Worm (Caenorhabditis elegans): ENCODE results near the gene C41H7.9.

Gene C41H7.9

DNA sequence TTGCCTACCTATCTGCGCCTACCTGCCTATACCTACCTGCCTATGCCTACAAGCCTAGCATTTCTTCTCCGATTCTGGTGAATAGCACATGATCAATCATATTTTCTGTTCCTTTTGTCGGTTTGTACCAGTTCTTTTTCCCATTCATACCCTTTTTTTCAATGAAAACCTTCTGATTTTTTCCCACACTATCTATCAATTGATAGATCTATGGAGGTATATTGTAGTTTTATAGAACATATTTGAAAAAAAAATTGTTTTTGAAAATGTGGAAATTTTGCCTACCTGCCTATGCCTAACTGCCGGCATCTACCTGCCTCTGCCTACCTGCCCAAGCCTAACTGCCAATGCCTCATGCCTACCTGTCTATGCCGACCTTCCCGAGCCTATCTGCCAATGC, 48.4 kb downstream of the C41H7.9 start:
- no peak for TF ChIP-seq ceh-2 (tag; optimal IDR thresholded peaks at IDR 0.05)
- TF ChIP-seq K02D7.2 (tag; optimal IDR thresholded peaks at IDR 0.05): no peak
- TF ChIP-seq dve-1 (tag; optimal IDR thresholded peaks at IDR 0.05): no peak
- TF ChIP-seq ttx-3 (tag; optimal IDR thresholded peaks at IDR 0.05): no peak
- no peak for TF ChIP-seq syd-9 (tag; optimal IDR thresholded peaks at IDR 0.05)
- no peak for TF ChIP-seq pha-4 (tag; optimal IDR thresholded peaks at IDR 0.05)
- no peak for TF ChIP-seq pat-9 (tag; optimal IDR thresholded peaks at IDR 0.05)
- no peak for TF ChIP-seq pha-2 (tag; optimal IDR thresholded peaks at IDR 0.05)
- no peak for TF ChIP-seq ceh-19 (GFP tag; optimal IDR thresholded peaks at IDR 0.05)
- no peak for TF ChIP-seq unc-42 (tag; optimal IDR thresholded peaks at IDR 0.05)
- TF ChIP-seq dmd-4 (tag; optimal IDR thresholded peaks at IDR 0.05; ENCODE audit: borderline replicate concordance): no peak
- TF ChIP-seq nfya-1 (tag; optimal IDR thresholded peaks at IDR 0.05): no peak
- no peak for TF ChIP-seq fkh-10 (GFP tag; optimal IDR thresholded peaks at IDR 0.05)
- no peak for TF ChIP-seq sox-4 (tag; optimal IDR thresholded peaks at IDR 0.05)
- TF ChIP-seq hlh-15 (tag; optimal IDR thresholded peaks at IDR 0.05): no peak

DNA sequence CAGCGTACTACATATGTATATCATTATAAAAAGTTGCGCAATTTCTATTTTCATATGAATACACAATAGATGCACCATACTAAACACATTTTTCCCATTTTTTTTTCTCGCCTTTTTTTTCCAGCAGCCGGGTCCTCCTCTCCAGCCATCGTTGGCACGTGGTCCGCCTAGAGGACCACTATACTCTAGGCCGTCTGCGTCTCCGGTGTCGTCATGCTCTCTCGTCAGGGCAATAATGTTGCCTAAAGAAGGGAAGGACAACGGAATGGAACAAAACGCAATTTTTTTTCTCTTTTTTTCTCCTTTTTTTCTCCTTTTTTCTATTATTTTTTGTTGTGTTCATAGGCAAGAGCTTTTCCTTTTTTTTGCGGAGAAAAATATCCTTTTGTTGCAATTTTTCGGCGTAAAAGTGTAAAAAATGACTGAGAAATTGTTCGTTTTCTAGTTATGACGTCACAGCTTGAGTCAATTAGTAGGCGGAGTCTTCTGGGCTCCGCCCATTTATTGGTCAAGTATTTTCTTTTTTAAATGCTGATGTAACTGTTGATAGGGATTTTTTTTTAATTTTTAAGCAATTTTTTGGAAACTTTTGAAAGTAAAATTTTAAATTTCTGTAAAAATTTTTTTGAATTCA, 49.4 kb downstream of the C41H7.9 start:
- TF ChIP-seq ceh-14 (tag; optimal IDR thresholded peaks at IDR 0.05) (no peak), hlh-30 (tag; optimal IDR thresholded peaks at IDR 0.05; ENCODE audit: insufficient read depth) (peak; percentile 69), pax-1 (tag; optimal IDR thresholded peaks at IDR 0.05) (no peak), Y22D7AL.16 (tag; optimal IDR thresholded peaks at IDR 0.05) (no peak), unc-42 (tag; optimal IDR thresholded peaks at IDR 0.05) (peak; percentile 64), ztf-16 (tag; optimal IDR thresholded peaks at IDR 0.05) (no peak), ceh-48 (tag; optimal IDR thresholded peaks at IDR 0.05) (no peak)
